Worm (Caenorhabditis elegans): Measurements from ENCODE around the gene C36A4.11.
A peak's percentile ranks its signal among the peaks of the same experiment; 100 is the strongest.

Gene C36A4.11

ce11 chrIII:3831798-3832197, 8.6 kb upstream of the C36A4.11 start:
- no peak for TF ChIP-seq lin-11 (tag; optimal IDR thresholded peaks at IDR 0.05)
- no peak for TF ChIP-seq F13H6.1 (tag; optimal IDR thresholded peaks at IDR 0.05)
- TF ChIP-seq ceh-48 (tag; optimal IDR thresholded peaks at IDR 0.05), result no peak
- no peak for TF ChIP-seq npax-4 (tag; optimal IDR thresholded peaks at IDR 0.05)
- TF ChIP-seq C08G9.2 (tag; optimal IDR thresholded peaks at IDR 0.05), result no peak
- TF ChIP-seq nhr-232 (tag; optimal IDR thresholded peaks at IDR 0.05), result no peak
- TF ChIP-seq K02D7.2 (tag; optimal IDR thresholded peaks at IDR 0.05), result no peak
- no peak for TF ChIP-seq che-1 (tag; optimal IDR thresholded peaks at IDR 0.05)
- no peak for TF ChIP-seq fkh-6 (tag; optimal IDR thresholded peaks at IDR 0.05)
- no peak for TF ChIP-seq unc-3 (GFP tag; conservative IDR thresholded peaks at IDR 0.05)
- TF ChIP-seq unc-3 (tag; optimal IDR thresholded peaks at IDR 0.05), result no peak
- TF ChIP-seq pat-9 (tag; optimal IDR thresholded peaks at IDR 0.05), result no peak
- TF ChIP-seq ceh-31 (tag; optimal IDR thresholded peaks at IDR 0.05), result no peak
- no peak for TF ChIP-seq fax-1 (tag; optimal IDR thresholded peaks at IDR 0.05)
- TF ChIP-seq dmd-4 (tag; optimal IDR thresholded peaks at IDR 0.05; ENCODE audit: borderline replicate concordance), result no peak
- no peak for TF ChIP-seq sdc-2 (tag; optimal IDR thresholded peaks at IDR 0.05)
- TF ChIP-seq odd-2 (tag; optimal IDR thresholded peaks at IDR 0.05), result no peak
- no peak for TF ChIP-seq hlh-30 (tag; optimal IDR thresholded peaks at IDR 0.05; ENCODE audit: insufficient read depth)
- TF ChIP-seq ama-1 (optimal IDR thresholded peaks at IDR 0.05), result no peak

ce11 chrIII:3832291-3832690, 8.1 kb upstream of the C36A4.11 start, which contains the start of gene cyp-25A1:
Gene cyp-25A1, plus strand, starts transcription at chrIII:3832591.
- TF ChIP-seq nfya-1 (tag; optimal IDR thresholded peaks at IDR 0.05) (no peak), fax-1 (tag; optimal IDR thresholded peaks at IDR 0.05) (no peak), C38D4.7 (GFP tag; optimal IDR thresholded peaks at IDR 0.05) (no peak), sox-4 (tag; optimal IDR thresholded peaks at IDR 0.05) (no peak), K09A11.1 (tag; optimal IDR thresholded peaks at IDR 0.05; ENCODE audit: insufficient read depth) (no peak), ceh-6 (GFP tag; optimal IDR thresholded peaks at IDR 0.05) (no peak), dve-1 (tag; optimal IDR thresholded peaks at IDR 0.05) (no peak), pqm-1 (tag; optimal IDR thresholded peaks at IDR 0.05) (no peak), dmd-4 (tag; optimal IDR thresholded peaks at IDR 0.05; ENCODE audit: borderline replicate concordance) (no peak), hlh-30 (tag; optimal IDR thresholded peaks at IDR 0.05; ENCODE audit: insufficient read depth) (no peak), ets-4 (tag; optimal IDR thresholded peaks at IDR 0.05) (no peak), sdc-2 (tag; optimal IDR thresholded peaks at IDR 0.05) (no peak), nhr-232 (tag; optimal IDR thresholded peaks at IDR 0.05) (no peak), hlh-15 (tag; optimal IDR thresholded peaks at IDR 0.05) (no peak)

- TF ChIP-seq C08G9.2 (tag; optimal IDR thresholded peaks at IDR 0.05) (no peak), pag-3 (tag; optimal IDR thresholded peaks at IDR 0.05; ENCODE audit: borderline replicate concordance) (no peak), elt-2 (tag; optimal IDR thresholded peaks at IDR 0.05) (peak; percentile 51), ceh-9 (tag; optimal IDR thresholded peaks at IDR 0.05) (no peak), unc-3 (GFP tag; conservative IDR thresholded peaks at IDR 0.05) (no peak), unc-3 (tag; optimal IDR thresholded peaks at IDR 0.05) (no peak)
Measured at ce11 chrIII:3834800-3835271, 5.5 kb upstream of the C36A4.11 start, which contains the start of gene cyp-25A2. Gene cyp-25A2, plus strand, starts transcription at chrIII:3835221.

- no peak for TF ChIP-seq pqm-1 (tag; optimal IDR thresholded peaks at IDR 0.05)
- no peak for TF ChIP-seq ttx-3 (tag; optimal IDR thresholded peaks at IDR 0.05)
- no peak for TF ChIP-seq elt-4 (tag; optimal IDR thresholded peaks at IDR 0.05)
- TF ChIP-seq mec-3 (tag; optimal IDR thresholded peaks at IDR 0.05; ENCODE audit: borderline replicate concordance), result no peak
- no peak for TF ChIP-seq ceh-22 (tag; optimal IDR thresholded peaks at IDR 0.05)
- no peak for TF ChIP-seq T23F11.4 (GFP tag; optimal IDR thresholded peaks at IDR 0.05)
- TF ChIP-seq ztf-16 (tag; optimal IDR thresholded peaks at IDR 0.05), result no peak
- no peak for TF ChIP-seq pag-3 (tag; optimal IDR thresholded peaks at IDR 0.05; ENCODE audit: borderline replicate concordance)
- no peak for TF ChIP-seq pax-1 (tag; optimal IDR thresholded peaks at IDR 0.05)
- TF ChIP-seq ets-4 (tag; optimal IDR thresholded peaks at IDR 0.05), result no peak
- no peak for TF ChIP-seq unc-86 (tag; optimal IDR thresholded peaks at IDR 0.05)
- TF ChIP-seq sdc-2 (tag; optimal IDR thresholded peaks at IDR 0.05), result no peak
- no peak for TF ChIP-seq rnt-1 (tag; optimal IDR thresholded peaks at IDR 0.05)
- TF ChIP-seq ama-1 (optimal IDR thresholded peaks at IDR 0.05), result no peak
- no peak for TF ChIP-seq ceh-45 (GFP tag; IDR thresholded peaks at IDR 0.05)
Measured at ce11 chrIII:3839635-3840034, 744 bp upstream of the C36A4.11 start, which contains the start of gene cyp-25A3. Gene cyp-25A3, minus strand, starts transcription at chrIII:3839735.

All from whole organism, late embryonic.